Worm (Caenorhabditis elegans) whole organism, young adult: ENCODE measurements around the gene R12B2.13.
A peak's percentile ranks its signal among the peaks of the same experiment; 100 is the strongest.

Experiments
- B0019.2 ChIP-seq: fragments of 200-800 bp; sonication (Bioruptor generic); conservative IDR thresholded peaks from 2 replicates; pipeline ENCODE4 v1.3.6; 2022; ENCODE audit warnings: missing genetic modification reagents, missing genetic modification characterization, missing compliant biosample characterization
- B0261.1 ChIP-seq: sonication (generic microtip); optimal IDR thresholded peaks from 2 replicates; lab custom pipeline; 2016; ENCODE audit warnings: mild to moderate bottlenecking, missing genetic modification characterization, moderate library complexity, missing compliant biosample characterization
- B0336.3 ChIP-seq: fragments of 200-800 bp; sonication (Bioruptor generic); IDR thresholded peaks from 2 replicates; pipeline ENCODE4 v1.3.6; 2022; ENCODE audit warnings: missing genetic modification characterization, missing compliant biosample characterization
- F33H1.4 ChIP-seq: fragments of 200-800 bp; sonication (Bioruptor generic); IDR thresholded peaks from 2 replicates; pipeline ENCODE4 v1.3.6; 2022; ENCODE audit warnings: missing genetic modification reagents, missing genetic modification characterization, missing compliant biosample characterization
- F57A8.1 ChIP-seq: fragments of 200-800 bp; sonication (Bioruptor generic); optimal IDR thresholded peaks from 2 replicates; lab custom pipeline; 2018; ENCODE audit warnings: mild to moderate bottlenecking, missing genetic modification characterization, moderate library complexity, missing compliant biosample characterization
- K11D2.4 ChIP-seq: fragments of 200-800 bp; sonication (Bioruptor generic); IDR thresholded peaks from 2 replicates; pipeline ENCODE4 v1.3.6; 2022; ENCODE audit warnings: missing genetic modification reagents, missing genetic modification characterization, missing compliant biosample characterization
- Y53F4B.3 ChIP-seq: fragments of 200-800 bp; sonication (Bioruptor generic); IDR thresholded peaks from 2 replicates; pipeline ENCODE4 v1.3.6; 2022; ENCODE audit warnings: missing genetic modification reagents, missing genetic modification characterization, missing compliant biosample characterization
- Y53G8AR.9 ChIP-seq: fragments of 200-800 bp; sonication (Bioruptor generic); conservative IDR thresholded peaks from 2 replicates; pipeline ENCODE4 v1.3.6; 2022; ENCODE audit warnings: missing genetic modification reagents, missing genetic modification characterization, missing compliant biosample characterization
- Y56A3A.18 ChIP-seq: fragments of 200-800 bp; sonication (Bioruptor generic); IDR thresholded peaks from 2 replicates; pipeline ENCODE4 v1.3.6; 2022; ENCODE audit warnings: missing genetic modification reagents, missing genetic modification characterization, missing compliant biosample characterization
- Y67H2A.10 ChIP-seq: fragments of 200-800 bp; sonication (Bioruptor generic); conservative IDR thresholded peaks from 2 replicates; pipeline ENCODE4 v1.3.6; 2022; ENCODE audit warnings: missing genetic modification reagents, missing genetic modification characterization, missing compliant biosample characterization
- Y79H2A.3 ChIP-seq: fragments of 200-800 bp; sonication (Bioruptor generic); conservative IDR thresholded peaks from 2 replicates; pipeline ENCODE4 v1.3.6; 2022; ENCODE audit warnings: missing genetic modification reagents, missing genetic modification characterization, missing compliant biosample characterization
- ZK185.1 ChIP-seq: sonication (generic microtip); optimal IDR thresholded peaks from 2 replicates; lab custom pipeline; 2016; ENCODE audit warnings: mild to moderate bottlenecking, missing genetic modification characterization, missing compliant biosample characterization; ENCODE audit not compliant: poor library complexity, severe bottlenecking
- athp-1 ChIP-seq: sonication (generic microtip); optimal IDR thresholded peaks from 2 replicates; lab custom pipeline; 2017; ENCODE audit warnings: mild to moderate bottlenecking, missing genetic modification characterization, missing compliant biosample characterization
- attf-6 ChIP-seq: fragments of 200-800 bp; sonication (Bioruptor generic); IDR thresholded peaks from 2 replicates; pipeline ENCODE4 v1.3.6; 2022; ENCODE audit warnings: missing genetic modification reagents, missing genetic modification characterization, missing compliant biosample characterization
- ceh-58 ChIP-seq: fragments of 200-800 bp; sonication (Bioruptor generic); IDR thresholded peaks from 2 replicates; pipeline ENCODE4 v1.3.6; 2022; ENCODE audit warnings: missing genetic modification characterization, missing compliant biosample characterization
- ceh-79 ChIP-seq: sonication (generic microtip); optimal IDR thresholded peaks from 2 replicates; lab custom pipeline; 2017; ENCODE audit warnings: mild to moderate bottlenecking, missing genetic modification characterization, missing compliant biosample characterization
- die-1 ChIP-seq: sonication (generic microtip); optimal IDR thresholded peaks from 2 replicates; lab custom pipeline; 2016; ENCODE audit warnings: missing genotype, mild to moderate bottlenecking, missing genetic modification characterization, missing compliant biosample characterization
- dox-1 ChIP-seq: fragments of 200-800 bp; sonication (Bioruptor generic); IDR thresholded peaks from 2 replicates; pipeline ENCODE4 v1.3.6; 2022; ENCODE audit warnings: missing genetic modification reagents, missing genetic modification characterization, missing compliant biosample characterization
- dpff-1 ChIP-seq: sonication (generic microtip); optimal IDR thresholded peaks from 2 replicates; lab custom pipeline; 2017; ENCODE audit warnings: mild to moderate bottlenecking, missing genetic modification characterization, missing compliant biosample characterization
- efl-1 ChIP-seq: fragments of 150-350 bp; optimal IDR thresholded peaks from 2 replicates; lab custom pipeline; 2014; ENCODE audit warnings: missing biosample characterization, missing genetic modification reagents, missing genetic modification characterization
- egl-18 ChIP-seq: fragments of 200-800 bp; sonication (Bioruptor generic); IDR thresholded peaks from 2 replicates; pipeline ENCODE4 v1.3.6; 2022; ENCODE audit warnings: missing genetic modification reagents, missing genetic modification characterization, missing compliant biosample characterization
- egl-44 ChIP-seq: fragments of 200-800 bp; sonication (Bioruptor generic); IDR thresholded peaks from 2 replicates; pipeline ENCODE4 v1.3.6; 2022; ENCODE audit warnings: missing genetic modification reagents, missing genetic modification characterization, missing compliant biosample characterization
- him-1 ChIP-seq: sonication (generic microtip); optimal IDR thresholded peaks from 2 replicates; lab custom pipeline; 2016; ENCODE audit warnings: missing genotype, missing genetic modification reagents, missing genetic modification characterization, missing compliant biosample characterization
- hlh-12 ChIP-seq: sonication (generic microtip); optimal IDR thresholded peaks from 2 replicates; lab custom pipeline; 2016; ENCODE audit warnings: missing genetic modification characterization, missing compliant biosample characterization
- hrde-1 ChIP-seq: sonication (generic microtip); optimal IDR thresholded peaks from 2 replicates; lab custom pipeline; 2016; ENCODE audit warnings: missing genetic modification characterization, mild to moderate bottlenecking, missing compliant biosample characterization, moderate library complexity, missing genotype, missing genetic modification reagents, borderline replicate concordance
- hsf-1 ChIP-seq: fragments of 200-800 bp; sonication (Bioruptor generic); IDR thresholded peaks from 2 replicates; pipeline ENCODE4 v1.3.6; 2022; ENCODE audit warnings: missing genetic modification reagents, missing genetic modification characterization, missing compliant biosample characterization
- lag-1 ChIP-seq: fragments of 200-800 bp; sonication (Bioruptor generic); IDR thresholded peaks from 2 replicates; pipeline ENCODE4 v1.3.6; 2022; ENCODE audit warnings: missing genetic modification reagents, missing genetic modification characterization, missing compliant biosample characterization
- let-607 ChIP-seq, 2 experiments: fragments of 200-800 bp in 1 of 2; sonication (Bioruptor generic) in 1 of 2; sonication (generic microtip) in 1 of 2; optimal IDR thresholded peaks; 2 replicates each; lab custom pipeline; 2016 to 2018; ENCODE audit warnings: mild to moderate bottlenecking in 2 of 2, missing compliant biosample characterization in 2 of 2, missing genetic modification characterization in 2 of 2, moderate library complexity in 2 of 2, missing genotype in 1 of 2
- lin-26 ChIP-seq: fragments of 200-800 bp; sonication (Bioruptor generic); IDR thresholded peaks from 2 replicates; pipeline ENCODE4 v1.3.6; 2022; ENCODE audit warnings: missing genetic modification reagents, missing genetic modification characterization, missing compliant biosample characterization
- lsy-27 ChIP-seq: sonication (generic microtip); optimal IDR thresholded peaks from 2 replicates; lab custom pipeline; 2017; ENCODE audit warnings: missing genetic modification characterization, mild to moderate bottlenecking, missing compliant biosample characterization, antibody characterized with exemption, missing genotype, borderline replicate concordance; ENCODE audit not compliant: insufficient read depth
- mes-4 ChIP-seq: sonication (generic microtip); optimal IDR thresholded peaks from 2 replicates; lab custom pipeline; 2016; ENCODE audit warnings: missing genotype, missing genetic modification characterization, missing compliant biosample characterization
- mxl-1 ChIP-seq: sonication (generic microtip); optimal IDR thresholded peaks from 2 replicates; lab custom pipeline; 2016; ENCODE audit warnings: missing genetic modification characterization, missing compliant biosample characterization
- nfya-2 ChIP-seq: fragments of 200-800 bp; sonication (Bioruptor generic); IDR thresholded peaks from 2 replicates; pipeline ENCODE4 v1.3.6; 2022; ENCODE audit warnings: missing genetic modification reagents, missing genetic modification characterization, missing compliant biosample characterization
- nfyb-1 ChIP-seq: fragments of 200-800 bp; sonication (Bioruptor generic); IDR thresholded peaks from 2 replicates; pipeline ENCODE4 v1.3.6; 2022; ENCODE audit warnings: missing genetic modification reagents, missing genetic modification characterization, missing compliant biosample characterization
- nhr-179 ChIP-seq: sonication (generic microtip); optimal IDR thresholded peaks from 2 replicates; lab custom pipeline; 2016; ENCODE audit warnings: mild to moderate bottlenecking, missing genetic modification characterization, missing compliant biosample characterization
- pbrm-1 ChIP-seq: fragments of 200-800 bp; sonication (Bioruptor generic); IDR thresholded peaks from 2 replicates; pipeline ENCODE4 v1.3.6; 2022; ENCODE audit warnings: missing genetic modification reagents, missing genetic modification characterization, missing compliant biosample characterization
- rec-8 ChIP-seq, 2 experiments: sonication (generic microtip); optimal IDR thresholded peaks; 2 replicates each; lab custom pipeline; 2016; ENCODE audit warnings: mild to moderate bottlenecking in 2 of 2, missing genetic modification characterization in 2 of 2, missing genetic modification reagents in 2 of 2, missing genotype in 2 of 2, missing biosample characterization in 1 of 2, missing compliant biosample characterization in 1 of 2, moderate library complexity in 1 of 2
- snpc-1.1 ChIP-seq: sonication (generic microtip); optimal IDR thresholded peaks from 2 replicates; lab custom pipeline; 2017; ENCODE audit warnings: missing genetic modification characterization, mild to moderate bottlenecking, missing compliant biosample characterization, antibody characterized with exemption, moderate library complexity, missing genotype, missing genetic modification reagents; ENCODE audit not compliant: insufficient read depth
- snpc-1.3 ChIP-seq: sonication (generic microtip); optimal IDR thresholded peaks from 2 replicates; lab custom pipeline; 2017; ENCODE audit warnings: missing genetic modification characterization, mild to moderate bottlenecking, missing compliant biosample characterization, antibody characterized with exemption, moderate library complexity, missing genotype, missing genetic modification reagents; ENCODE audit not compliant: insufficient read depth
- tbp1 ChIP-seq: fragments of 200-800 bp; sonication (Bioruptor generic); optimal IDR thresholded peaks from 2 replicates; lab custom pipeline; 2018; ENCODE audit warnings: mild to moderate bottlenecking, missing genetic modification characterization, missing compliant biosample characterization
- tbx-9 ChIP-seq: sonication (generic microtip); optimal IDR thresholded peaks from 2 replicates; lab custom pipeline; 2016; ENCODE audit warnings: borderline replicate concordance, missing genetic modification characterization, inconsistent platforms, missing compliant biosample characterization
- tlf-1 ChIP-seq: fragments of 200-800 bp; sonication (Bioruptor generic); optimal IDR thresholded peaks from 2 replicates; lab custom pipeline; 2018; ENCODE audit warnings: mild to moderate bottlenecking, missing genetic modification characterization, missing compliant biosample characterization
- unc-130 ChIP-seq: sonication (generic microtip); optimal IDR thresholded peaks from 2 replicates; lab custom pipeline; 2016; ENCODE audit warnings: missing genetic modification reagents, missing genetic modification characterization, missing compliant biosample characterization
- ztf-18 ChIP-seq: sonication (generic microtip); optimal IDR thresholded peaks from 2 replicates; lab custom pipeline; 2016; ENCODE audit warnings: missing genotype, mild to moderate bottlenecking, missing genetic modification characterization, missing compliant biosample characterization
- ztf-25 ChIP-seq: fragments of 200-800 bp; sonication (Bioruptor generic); IDR thresholded peaks from 2 replicates; pipeline ENCODE4 v1.3.6; 2022; ENCODE audit warnings: missing genetic modification reagents, missing genetic modification characterization, missing compliant biosample characterization

The R12B2.13 gene

ce11 chrIII:5871760-5872159 is 38.5 kb upstream of the R12B2.13 start, which contains the start of the genes F01F1.11 and F01F1.3 (continued):
- no peak for TF ChIP-seq lag-1
- no peak for TF ChIP-seq lin-26 (GFP tag; lab: Robert Waterston, UW)
- no peak for TF ChIP-seq B0261.1 (tag; lab: Kevin White, UChicago)
- no peak for TF ChIP-seq ceh-79 (tag; lab: Kevin White, UChicago)
- TF ChIP-seq nfya-2 (GFP tag; lab: Robert Waterston, UW), result no peak
- TF ChIP-seq Y67H2A.10, result no peak
- peak; percentile 63 for TF ChIP-seq F33H1.4
- TF ChIP-seq efl-1, result peak; percentile 80
- TF ChIP-seq nfyb-1, result peak; percentile 64; the same call in 1 of the 2 replicates
- TF ChIP-seq tbx-9 (tag; lab: Kevin White, UChicago), result no peak
- 0 out of 2 replicates have a peak, but pooled peaks have one; percentile 15 for TF ChIP-seq B0336.3 (GFP tag; lab: Robert Waterston, UW)
- no peak for TF ChIP-seq Y53F4B.3 (GFP tag; lab: Robert Waterston, UW)
- TF ChIP-seq rec-8 (tag; optimal IDR thresholded peaks at IDR 0.05; lab: Kevin White, UChicago), result peak; percentile 23 to 31
- TF ChIP-seq hsf-1 (GFP tag; lab: Robert Waterston, UW), result no peak
- peak; percentile 9 for TF ChIP-seq tlf-1 (GFP tag; lab: Kevin White, UChicago)
- TF ChIP-seq tbp1, result peak; percentile 8
- TF ChIP-seq ceh-58 (GFP tag; lab: Robert Waterston, UW), result no peak
- TF ChIP-seq snpc-1.3 (tag; lab: Kevin White, UChicago), result peak; percentile 28
- peak; percentile 57; the same call in 1 of the 2 replicates for TF ChIP-seq pbrm-1 (GFP tag; lab: Robert Waterston, UW)
- TF ChIP-seq athp-1, result peak; percentile 6
- TF ChIP-seq hlh-12 (tag; lab: Kevin White, UChicago), result no peak
- TF ChIP-seq him-1 (tag; lab: Kevin White, UChicago), result peak; percentile 31
- TF ChIP-seq mxl-1 (tag; lab: Kevin White, UChicago), result no peak
- peak; percentile 57 for TF ChIP-seq K11D2.4 (GFP tag; lab: Robert Waterston, UW)
- TF ChIP-seq ztf-25 (GFP tag; lab: Robert Waterston, UW), result no peak
- TF ChIP-seq F57A8.1 (GFP tag; lab: Kevin White, UChicago), result no peak
- TF ChIP-seq dox-1, result peak; percentile 64; the same call in 1 of the 2 replicates
- no peak for TF ChIP-seq Y53G8AR.9 (GFP tag; lab: Robert Waterston, UW)
- no peak for TF ChIP-seq lsy-27 (tag; lab: Kevin White, UChicago)
- no peak for TF ChIP-seq attf-6
- TF ChIP-seq egl-44, result no peak
- 0 out of 2 replicates have a peak, but pooled peaks have one; percentile 15 for TF ChIP-seq B0019.2 (GFP tag; lab: Robert Waterston, UW)
- TF ChIP-seq ztf-18 (tag; lab: Kevin White, UChicago), result peak; percentile 10
- no peak for TF ChIP-seq Y56A3A.18
- no peak for TF ChIP-seq hrde-1
- TF ChIP-seq snpc-1.1 (tag; lab: Kevin White, UChicago), result no peak
- no peak for TF ChIP-seq Y79H2A.3 (GFP tag; lab: Robert Waterston, UW)
- no peak for TF ChIP-seq egl-18 (GFP tag; lab: Robert Waterston, UW)
- no peak for TF ChIP-seq mes-4 (tag; lab: Kevin White, UChicago)
- TF ChIP-seq let-607 (tag; optimal IDR thresholded peaks at IDR 0.05; lab: Kevin White, UChicago), result peak in 1 of 2 experiments; percentile 57
- peak; percentile 78 for TF ChIP-seq ZK185.1 (tag; lab: Kevin White, UChicago)
- TF ChIP-seq die-1 (tag; lab: Kevin White, UChicago), result no peak
- TF ChIP-seq nhr-179, result no peak
- no peak for TF ChIP-seq dpff-1 (tag; lab: Kevin White, UChicago)
- TF ChIP-seq unc-130 (GFP tag; lab: Kevin White, UChicago), result peak; percentile 91
- TF ChIP-seq, all 124 proteins: peak for 45
